Fruit fly (Drosophila melanogaster): Measurements from ENCODE around the gene p38c.

Gene p38c

dm6 chr3R:24108902-24109389, 41.1 kb downstream of the p38c start, which contains the start of the genes eIF4EHP and CG18428 (continued):
- TF ChIP-seq vfl (GFP tag; optimal IDR thresholded peaks at IDR 0.05) (peak; percentile 91), Abd-B (GFP tag; optimal IDR thresholded peaks at IDR 0.05) (peak; percentile 99), CG12236 (GFP tag; optimal IDR thresholded peaks at IDR 0.05) (peak; percentile 45), CG13296 (GFP tag; optimal IDR thresholded peaks at IDR 0.05) (peak; percentile 100), CG10565 (GFP tag; optimal IDR thresholded peaks at IDR 0.05) (peak; percentile 85), wek (GFP tag; optimal IDR thresholded peaks at IDR 0.05) (peak; percentile 80), CG1233 (GFP tag; optimal IDR thresholded peaks at IDR 0.05) (peak; percentile 99), Blimp-1 (GFP tag; optimal IDR thresholded peaks at IDR 0.05) (peak; percentile 98), ind (GFP tag; optimal IDR thresholded peaks at IDR 0.05) (peak; percentile 99), repo (GFP tag; optimal IDR thresholded peaks at IDR 0.05) (peak; percentile 51), E2f1 (GFP tag; IDR thresholded peaks at IDR 0.05) (no peak), ab (GFP tag; optimal IDR thresholded peaks at IDR 0.05) (peak; percentile 67), org-1 (GFP tag; optimal IDR thresholded peaks at IDR 0.05) (peak; percentile 96), Neu2 (GFP tag; optimal IDR thresholded peaks at IDR 0.05; ENCODE audit: borderline replicate concordance) (no peak), CG2875 (GFP tag; optimal IDR thresholded peaks at IDR 0.05) (peak; percentile 94), Lim3 (GFP tag; IDR thresholded peaks at IDR 0.05) (0 out of 2 replicates have a peak, but pooled peaks have one; percentile 95), trh (GFP tag; optimal IDR thresholded peaks at IDR 0.05) (peak; percentile 97), her (GFP tag; optimal IDR thresholded peaks at IDR 0.05) (peak; percentile 75), CG7839 (tag; optimal IDR thresholded peaks at IDR 0.05) (peak; percentile 100), vnd (GFP tag; IDR thresholded peaks at IDR 0.05; ENCODE audit: partially characterized antibody) (no peak), bsh (GFP tag; optimal IDR thresholded peaks at IDR 0.05) (peak; percentile 97 to 99), CG6175 (GFP tag; IDR thresholded peaks at IDR 0.05) (no peak; the same call in none of the 3 replicates), sqz (GFP tag; optimal IDR thresholded peaks at IDR 0.05) (peak; percentile 99), zen (tag; optimal IDR thresholded peaks at IDR 0.05) (peak; percentile 99), unc-4 (GFP tag; IDR thresholded peaks at IDR 0.05; ENCODE audit: partially characterized antibody) (no peak), CG4282 (GFP tag; optimal IDR thresholded peaks at IDR 0.05) (no peak), CG34422 (GFP tag; IDR thresholded peaks at IDR 0.05) (no peak), NfI (GFP tag; optimal IDR thresholded peaks at IDR 0.05) (peak; percentile 99), CG17912 (GFP tag; optimal IDR thresholded peaks at IDR 0.05) (peak; percentile 96), CG18619 (GFP tag; optimal IDR thresholded peaks at IDR 0.05) (peak; percentile 99), CG12659 (GFP tag; optimal IDR thresholded peaks at IDR 0.05) (peak; percentile 100), CG13624 (GFP tag; optimal IDR thresholded peaks at IDR 0.05) (peak; percentile 81), CG11696 (GFP tag; IDR thresholded peaks at IDR 0.05) (peak; percentile 94), pan (optimal IDR thresholded peaks at IDR 0.05) (peak in 1 of 2 experiments; percentile 73), pan (GFP tag; optimal IDR thresholded peaks at IDR 0.05 in 1 of 2, IDR thresholded peaks at IDR 0.05 in 1 of 2) (peak in 1 of 2 experiments; percentile 73), phol (tag; optimal IDR thresholded peaks at IDR 0.05) (peak; percentile 99), CG8944 (GFP tag; optimal IDR thresholded peaks at IDR 0.05) (peak; percentile 83), CG6272 (GFP tag; IDR thresholded peaks at IDR 0.05) (peak; percentile 98), caup (GFP tag; optimal IDR thresholded peaks at IDR 0.05; ENCODE audit: severe bottlenecking) (peak; percentile 99), fd96Cb (tag; optimal IDR thresholded peaks at IDR 0.05) (peak; percentile 99), disco-r (GFP tag; optimal IDR thresholded peaks at IDR 0.05) (peak; percentile 54), CG18011 (GFP tag; optimal IDR thresholded peaks at IDR 0.05) (peak; percentile 89), Dip2 (GFP tag; IDR thresholded peaks at IDR 0.05) (no peak), CG4617 (GFP tag; optimal IDR thresholded peaks at IDR 0.05; ENCODE audit: borderline replicate concordance) (peak; percentile 96), Antp (GFP tag; optimal IDR thresholded peaks at IDR 0.05) (peak; percentile 83), HLH3B (GFP tag; IDR thresholded peaks at IDR 0.05) (no peak), CG9932 (GFP tag; IDR thresholded peaks at IDR 0.05) (no peak), CG1602 (GFP tag; optimal IDR thresholded peaks at IDR 0.05) (peak; percentile 99), emc (GFP tag; optimal IDR thresholded peaks at IDR 0.05) (peak; percentile 73), CG31224 (GFP tag; IDR thresholded peaks at IDR 0.05) (no peak)

All from whole organism, embryonic.